Worm (Caenorhabditis elegans) whole organism, L3 larva: ENCODE measurements around the gene nep-22.
A peak's percentile ranks its signal among the peaks of the same experiment; 100 is the strongest.

Experiments used
- R02D3.7 ChIP-seq: fragments of 150-350 bp; optimal IDR thresholded peaks from 2 replicates; lab custom pipeline; 2014; ENCODE audit warnings: missing biosample characterization, missing genetic modification characterization
- ZK546.5 ChIP-seq: sonication (generic microtip); optimal IDR thresholded peaks from 2 replicates; lab custom pipeline; 2017; ENCODE audit warnings: missing biosample characterization, missing genetic modification characterization
- aly-2 ChIP-seq: fragments of 150-350 bp; optimal IDR thresholded peaks from 2 replicates; lab custom pipeline; 2014; ENCODE audit warnings: missing biosample characterization, missing genetic modification characterization
- ama-1 ChIP-seq: fragments of 150-350 bp; optimal IDR thresholded peaks from 2 replicates; lab custom pipeline; 2018
- ceh-16 ChIP-seq: sonication (generic microtip); optimal IDR thresholded peaks from 2 replicates; lab custom pipeline; 2017; ENCODE audit warnings: missing biosample characterization, missing genetic modification characterization
- ceh-28 ChIP-seq: fragments of 150-350 bp; optimal IDR thresholded peaks from 2 replicates; lab custom pipeline; 2014; ENCODE audit warnings: missing biosample characterization, missing genetic modification reagents, missing genetic modification characterization
- ceh-82 ChIP-seq: fragments of 150-350 bp; optimal IDR thresholded peaks from 2 replicates; lab custom pipeline; 2014; ENCODE audit warnings: missing biosample characterization, missing genetic modification characterization
- ceh-9 ChIP-seq: sonication (generic microtip); optimal IDR thresholded peaks from 2 replicates; lab custom pipeline; 2018; ENCODE audit warnings: missing biosample characterization, missing genetic modification characterization
- daf-12 ChIP-seq: fragments of 150-350 bp; optimal IDR thresholded peaks from 2 replicates; lab custom pipeline; 2014; ENCODE audit warnings: missing biosample characterization, missing genetic modification reagents, missing genetic modification characterization
- egl-27 ChIP-seq: sonication (generic microtip); optimal IDR thresholded peaks from 4 replicates; lab custom pipeline; 2017; ENCODE audit warnings: missing biosample characterization, missing genetic modification reagents, missing genetic modification characterization
- egl-5 ChIP-seq: fragments of 150-350 bp; optimal IDR thresholded peaks from 2 replicates; lab custom pipeline; 2017; ENCODE audit warnings: missing biosample characterization, missing genetic modification reagents, missing genetic modification characterization, inconsistent platforms
- elt-1 ChIP-seq: fragments of 150-350 bp; optimal IDR thresholded peaks from 2 replicates; lab custom pipeline; 2014; ENCODE audit warnings: missing biosample characterization, missing genetic modification characterization
- elt-2 ChIP-seq: sonication (generic microtip); optimal IDR thresholded peaks from 2 replicates; lab custom pipeline; 2016; ENCODE audit warnings: missing genetic modification reagents, mild to moderate bottlenecking, missing genetic modification characterization, missing compliant biosample characterization
- elt-3 ChIP-seq, 3 experiments: fragments of 150-350 bp in 1 of 3; sonication (generic microtip) in 2 of 3; optimal IDR thresholded peaks; 2 replicates in 2 of 3; 4 replicates in 1 of 3; lab custom pipeline; 2014 to 2017; ENCODE audit warnings: missing biosample characterization in 3 of 3, missing genetic modification characterization in 3 of 3
- fkh-10 ChIP-seq: sonication (generic microtip); optimal IDR thresholded peaks from 2 replicates; lab custom pipeline; 2017; ENCODE audit warnings: missing biosample characterization, missing genetic modification reagents, missing genetic modification characterization
- fkh-2 ChIP-seq: fragments of 150-350 bp; optimal IDR thresholded peaks from 2 replicates; lab custom pipeline; 2014; ENCODE audit warnings: missing biosample characterization, missing genetic modification reagents, missing genetic modification characterization
- hmg-11 ChIP-seq: sonication (generic microtip); optimal IDR thresholded peaks from 2 replicates; lab custom pipeline; 2016; ENCODE audit warnings: missing genetic modification characterization, missing compliant biosample characterization
- jun-1 ChIP-seq: fragments of 150-350 bp; optimal IDR thresholded peaks from 2 replicates; lab custom pipeline; 2014; ENCODE audit warnings: missing biosample characterization, missing genetic modification reagents, missing genetic modification characterization
- lin-15B ChIP-seq: fragments of 150-350 bp; optimal IDR thresholded peaks from 2 replicates; lab custom pipeline; 2014; ENCODE audit warnings: missing biosample characterization, missing genetic modification characterization
- lsy-12 ChIP-seq: sonication (generic microtip); optimal IDR thresholded peaks from 2 replicates; lab custom pipeline; 2016; ENCODE audit warnings: mild to moderate bottlenecking, missing genetic modification characterization, missing compliant biosample characterization
- mdl-1 ChIP-seq: fragments of 150-350 bp; optimal IDR thresholded peaks from 2 replicates; lab custom pipeline; 2014; ENCODE audit warnings: missing biosample characterization, missing genetic modification characterization
- mml-1 ChIP-seq: fragments of 150-350 bp; sonication (generic microtip); optimal IDR thresholded peaks from 3 replicates; lab custom pipeline; 2014; ENCODE audit warnings: missing biosample characterization, missing genetic modification characterization
- nfya-1 ChIP-seq: sonication (generic microtip); optimal IDR thresholded peaks from 2 replicates; lab custom pipeline; 2017; ENCODE audit warnings: missing genetic modification characterization, mild to moderate bottlenecking, missing compliant biosample characterization, antibody characterized with exemption, moderate library complexity; ENCODE audit not compliant: insufficient read depth
- nhr-11 ChIP-seq: fragments of 150-350 bp; optimal IDR thresholded peaks from 2 replicates; lab custom pipeline; 2014; ENCODE audit warnings: missing biosample characterization, missing genetic modification characterization
- nhr-23 ChIP-seq: fragments of 150-350 bp; optimal IDR thresholded peaks from 2 replicates; lab custom pipeline; 2014; ENCODE audit warnings: missing biosample characterization, missing genetic modification reagents, missing genetic modification characterization
- nhr-237 ChIP-seq: fragments of 150-350 bp; optimal IDR thresholded peaks from 2 replicates; lab custom pipeline; 2014; ENCODE audit warnings: missing biosample characterization, missing genetic modification characterization
- nhr-25 ChIP-seq: sonication (generic microtip); optimal IDR thresholded peaks from 2 replicates; lab custom pipeline; 2017; ENCODE audit warnings: missing biosample characterization, missing genetic modification characterization
- nhr-28 ChIP-seq: fragments of 150-350 bp; optimal IDR thresholded peaks from 2 replicates; lab custom pipeline; 2014; ENCODE audit warnings: missing biosample characterization, missing genetic modification characterization
- nhr-43 ChIP-seq: sonication (generic microtip); optimal IDR thresholded peaks from 2 replicates; lab custom pipeline; 2016; ENCODE audit warnings: mild to moderate bottlenecking, missing genetic modification characterization, missing compliant biosample characterization; ENCODE audit not compliant: poor library complexity, severe bottlenecking
- nhr-67 ChIP-seq: fragments of 150-350 bp; optimal IDR thresholded peaks from 2 replicates; lab custom pipeline; 2014; ENCODE audit warnings: missing biosample characterization, missing genetic modification characterization
- nhr-77 ChIP-seq: fragments of 150-350 bp; optimal IDR thresholded peaks from 2 replicates; lab custom pipeline; 2014; ENCODE audit warnings: missing biosample characterization, missing genetic modification characterization
- pha-4 ChIP-seq: fragments of 150-350 bp; optimal IDR thresholded peaks from 2 replicates; lab custom pipeline; 2014; ENCODE audit warnings: missing biosample characterization, missing genetic modification reagents, missing genetic modification characterization
- pqm-1 ChIP-seq: fragments of 150-350 bp; optimal IDR thresholded peaks from 2 replicates; lab custom pipeline; 2017; ENCODE audit warnings: missing biosample characterization, missing genetic modification characterization, inconsistent platforms
- sea-2 ChIP-seq: fragments of 150-350 bp; sonication (generic microtip); optimal IDR thresholded peaks from 4 replicates; lab custom pipeline; 2014; ENCODE audit warnings: missing biosample characterization, missing genetic modification reagents, missing genetic modification characterization
- skn-1 ChIP-seq: fragments of 150-350 bp; optimal IDR thresholded peaks from 2 replicates; lab custom pipeline; 2014; ENCODE audit warnings: missing biosample characterization, missing genetic modification characterization
- snpc-4 ChIP-seq: fragments of 150-350 bp; optimal IDR thresholded peaks from 2 replicates; lab custom pipeline; 2014; ENCODE audit warnings: missing biosample characterization, missing genetic modification characterization
- tbx-2 ChIP-seq: sonication (generic microtip); optimal IDR thresholded peaks from 2 replicates; lab custom pipeline; 2016; ENCODE audit warnings: mild to moderate bottlenecking, missing genetic modification characterization, missing compliant biosample characterization
- unc-39 ChIP-seq: sonication (generic microtip); optimal IDR thresholded peaks from 4 replicates; lab custom pipeline; 2017; ENCODE audit warnings: missing biosample characterization, missing genetic modification characterization
- unc-62 ChIP-seq: fragments of 150-350 bp; sonication (generic microtip); optimal IDR thresholded peaks from 4 replicates; lab custom pipeline; 2014; ENCODE audit warnings: missing biosample characterization, missing genetic modification reagents, missing genetic modification characterization
- zag-1 ChIP-seq: fragments of 150-350 bp; optimal IDR thresholded peaks from 2 replicates; lab custom pipeline; 2014; ENCODE audit warnings: missing biosample characterization, missing genetic modification characterization
- ztf-11 ChIP-seq: fragments of 150-350 bp; optimal IDR thresholded peaks from 2 replicates; lab custom pipeline; 2014; ENCODE audit warnings: missing biosample characterization, missing genetic modification characterization
- ztf-4 ChIP-seq: fragments of 150-350 bp; optimal IDR thresholded peaks from 2 replicates; lab custom pipeline; 2014; ENCODE audit warnings: missing biosample characterization, missing genetic modification characterization

Gene nep-22

DNA sequence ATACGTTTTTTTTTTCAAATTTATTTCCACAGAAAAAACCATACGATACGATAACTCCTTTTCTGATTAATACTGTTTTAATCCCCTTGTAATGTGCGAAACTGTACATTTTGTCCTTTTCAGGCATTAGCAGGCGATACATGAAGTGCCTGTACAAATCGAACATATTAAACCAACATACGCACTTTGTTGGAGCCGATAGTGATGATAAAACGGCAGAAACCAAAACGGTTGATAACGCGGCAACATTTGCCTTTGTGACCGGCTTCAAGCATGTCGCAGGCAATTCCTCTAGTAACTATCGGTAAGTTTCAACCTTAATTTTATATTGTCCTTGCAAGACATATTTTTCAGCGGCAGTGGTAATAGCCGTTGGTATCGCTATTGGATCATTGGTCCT lies at the start of gene nep-22:
TSS of gene nep-22 (plus strand) at position 245 of the 400 bp plus-strand sequence.
- no peak for TF ChIP-seq nhr-67 (tag; lab: Kevin White, UChicago)
- no peak for TF ChIP-seq ztf-4
- TF ChIP-seq ceh-28 (tag; lab: Kevin White, UChicago) = no peak
- no peak for TF ChIP-seq zag-1 (tag; lab: Kevin White, UChicago)
- peak; percentile 80 for TF ChIP-seq elt-2 (tag; lab: Kevin White, UChicago)
- TF ChIP-seq ZK546.5 (tag; lab: Kevin White, UChicago) = no peak
- TF ChIP-seq pqm-1 (tag; lab: Kevin White, UChicago) = peak; percentile 40

DNA sequence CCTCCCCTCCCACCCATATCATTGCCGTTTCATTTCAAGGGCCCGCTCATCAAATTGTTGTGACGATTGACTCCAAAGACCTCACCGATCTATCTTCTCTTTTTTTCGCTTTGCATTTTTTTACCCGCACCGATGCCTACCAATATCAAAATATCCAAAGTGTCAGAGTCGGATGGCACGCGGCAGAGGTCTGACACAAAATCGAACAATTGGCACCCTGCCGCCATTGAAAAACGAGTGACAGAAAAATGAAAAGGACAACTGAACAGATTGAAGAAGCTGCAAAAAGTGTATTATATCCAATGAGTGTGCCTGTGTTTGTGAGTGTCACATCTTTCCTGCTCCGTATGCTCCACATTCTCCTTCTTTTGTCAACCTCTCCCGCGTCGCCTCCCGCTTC lies 47.9 kb upstream of the nep-22 start:
- TF ChIP-seq nhr-25 (tag; lab: Kevin White, UChicago) (no peak), elt-2 (tag; lab: Kevin White, UChicago) (no peak), elt-3 (tag; optimal IDR thresholded peaks at IDR 0.05; lab: Kevin White, UChicago) (no peak), nfya-1 (peak; percentile 26), egl-27 (tag; lab: Kevin White, UChicago) (no peak), zag-1 (tag; lab: Kevin White, UChicago) (no peak), fkh-2 (tag; lab: Kevin White, UChicago) (no peak)

DNA sequence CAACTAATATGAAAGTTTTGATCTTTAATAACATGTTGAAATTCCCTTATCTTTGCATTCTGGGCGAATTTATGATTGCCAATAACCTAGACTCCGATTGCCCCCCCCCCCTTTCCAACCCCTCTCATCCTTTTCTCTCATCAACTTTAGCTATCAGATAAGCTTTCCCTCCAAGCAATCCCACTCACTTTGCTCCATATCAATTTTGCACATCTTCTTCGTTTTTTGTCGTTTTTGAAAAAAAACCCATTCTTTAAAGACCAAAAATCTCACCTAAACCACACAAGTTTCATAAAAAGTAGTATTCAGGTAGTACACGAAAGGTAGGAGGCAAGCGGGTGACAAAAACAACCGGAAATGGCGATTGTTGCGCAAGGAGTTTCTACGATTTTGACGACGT lies 46.5 kb upstream of the nep-22 start, which contains the start of gene twk-18:
TSS of gene twk-18 (plus strand) at position 301 of the 400 bp plus-strand sequence.
- no peak for TF ChIP-seq egl-5 (tag; lab: Kevin White, UChicago)
- TF ChIP-seq ceh-82 (tag; lab: Kevin White, UChicago) = no peak
- no peak for TF ChIP-seq ceh-16 (tag; lab: Kevin White, UChicago)
- no peak for TF ChIP-seq mml-1 (tag; lab: Kevin White, UChicago)
- no peak for TF ChIP-seq nhr-77
- TF ChIP-seq elt-1 (tag; lab: Kevin White, UChicago) = peak; percentile 55
- TF ChIP-seq lin-15B (tag; lab: Kevin White, UChicago) = no peak
- no peak for TF ChIP-seq ztf-11
- no peak for TF ChIP-seq skn-1 (tag; lab: Kevin White, UChicago)

DNA sequence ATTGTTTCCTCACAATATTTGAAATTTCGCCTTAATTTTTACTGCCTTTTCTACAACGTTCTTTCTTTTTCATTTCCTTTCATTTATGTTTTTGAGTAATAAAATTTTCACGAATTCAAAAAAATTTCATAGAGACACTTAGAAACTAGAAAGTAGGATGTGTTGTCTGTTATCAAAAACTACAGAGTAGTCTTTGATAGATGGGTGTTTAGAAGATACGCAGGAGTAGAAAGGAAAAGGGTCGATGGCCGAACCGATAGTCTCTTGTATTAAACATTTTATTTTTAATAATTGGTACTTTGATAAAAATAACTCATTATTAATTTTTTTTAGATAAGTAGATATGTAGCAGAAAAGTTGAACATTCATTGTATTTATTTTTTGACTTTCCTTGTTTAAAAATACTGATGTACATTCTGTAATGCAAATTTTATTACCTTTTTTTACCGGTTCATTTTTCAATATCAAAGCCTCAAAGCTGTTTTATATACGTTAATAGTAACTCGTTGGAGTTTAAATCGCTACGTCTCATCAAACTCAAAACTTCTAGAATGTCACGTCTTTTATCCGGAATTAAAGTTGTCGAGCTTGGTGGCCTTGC lies 42.4 kb upstream of the nep-22 start, which contains the start of gene C24A3.4:
TSS of gene C24A3.4 (plus strand) at position 551 of the 601 bp plus-strand sequence.
- peak; percentile 25 for TF ChIP-seq pqm-1 (tag; lab: Kevin White, UChicago)
- TF ChIP-seq elt-1 (tag; lab: Kevin White, UChicago) = no peak

DNA sequence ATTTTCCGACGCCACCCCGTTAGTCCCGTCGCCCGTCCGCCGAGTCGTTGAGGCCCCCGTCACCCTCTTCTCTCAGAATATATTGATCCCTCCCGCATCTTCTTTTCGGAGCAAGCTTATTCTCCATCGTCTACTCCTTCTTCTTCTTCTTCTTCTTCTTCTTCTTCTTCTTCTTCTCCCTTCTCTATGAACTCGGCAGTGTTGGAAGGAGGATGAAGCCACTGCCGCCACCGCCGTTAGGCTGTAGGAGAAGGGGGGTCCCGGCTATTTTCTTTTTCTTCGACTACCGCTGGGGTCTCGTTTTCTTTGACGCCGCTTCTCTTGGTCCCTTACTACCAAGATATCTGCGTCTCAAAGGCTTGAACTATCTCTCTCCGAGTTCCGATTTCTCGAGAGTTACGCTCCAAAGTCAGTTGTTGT lies 38.8 kb upstream of the nep-22 start:
- TF ChIP-seq nhr-43 (tag; lab: Kevin White, UChicago) = no peak
- TF ChIP-seq ztf-11 = no peak
- no peak for TF ChIP-seq unc-39 (tag; lab: Kevin White, UChicago)
- no peak for TF ChIP-seq ceh-9 (tag; lab: Kevin White, UChicago)
- TF ChIP-seq egl-27 (tag; lab: Kevin White, UChicago) = no peak
- TF ChIP-seq hmg-11 (tag; lab: Kevin White, UChicago) = peak; percentile 90
- peak; percentile 34 for TF ChIP-seq tbx-2 (tag; lab: Kevin White, UChicago)
- TF ChIP-seq fkh-10 = peak; percentile 41
- TF ChIP-seq snpc-4 (tag; lab: Kevin White, UChicago) = peak; percentile 40
- no peak for TF ChIP-seq mml-1 (tag; lab: Kevin White, UChicago)
- no peak for TF ChIP-seq pqm-1 (tag; lab: Kevin White, UChicago)
- no peak for TF ChIP-seq mdl-1
- TF ChIP-seq skn-1 (tag; lab: Kevin White, UChicago) = no peak
- no peak for TF ChIP-seq ama-1 (lab: Kevin White, UChicago)
- no peak for TF ChIP-seq nhr-237 (tag; lab: Kevin White, UChicago)
- no peak for TF ChIP-seq jun-1 (tag; lab: Kevin White, UChicago)
- no peak for TF ChIP-seq nhr-77
- no peak for TF ChIP-seq elt-3 (tag; optimal IDR thresholded peaks at IDR 0.05; lab: Kevin White, UChicago)
- TF ChIP-seq R02D3.7 (tag; lab: Kevin White, UChicago) = no peak
- TF ChIP-seq unc-62 (GFP tag; lab: Kevin White, UChicago) = no peak
- TF ChIP-seq lsy-12 (tag; lab: Kevin White, UChicago) = peak; percentile 18
- no peak for TF ChIP-seq nhr-11
- TF ChIP-seq nhr-28 (tag; lab: Kevin White, UChicago) = no peak
- TF ChIP-seq ceh-82 (tag; lab: Kevin White, UChicago) = peak; percentile 16
- TF ChIP-seq ceh-16 (tag; lab: Kevin White, UChicago) = no peak
- TF ChIP-seq elt-1 (tag; lab: Kevin White, UChicago) = no peak
- no peak for TF ChIP-seq sea-2 (GFP tag; lab: Kevin White, UChicago)
- no peak for TF ChIP-seq nhr-23 (tag; lab: Kevin White, UChicago)
- TF ChIP-seq nhr-25 (tag; lab: Kevin White, UChicago) = no peak
- TF ChIP-seq ZK546.5 (tag; lab: Kevin White, UChicago) = no peak
- peak; percentile 71 for TF ChIP-seq nfya-1
- no peak for TF ChIP-seq daf-12 (tag; lab: Kevin White, UChicago)
- no peak for TF ChIP-seq pha-4 (tag; lab: Kevin White, UChicago)
- no peak for TF ChIP-seq lin-15B (tag; lab: Kevin White, UChicago)
- no peak for TF ChIP-seq aly-2 (tag; lab: Kevin White, UChicago)
- TF ChIP-seq nhr-67 (tag; lab: Kevin White, UChicago) = no peak
